Fruit fly (Drosophila melanogaster) whole organism, embryonic: ENCODE results near the gene JMJD5.
A peak's percentile ranks its signal among the peaks of the same experiment; 100 is the strongest.

ENCODE experiments used
- B-H2 ChIP-seq: fragments of 200-800 bp; sonication (Bioruptor generic); optimal IDR thresholded peaks from 2 replicates; lab custom pipeline; 2018; ENCODE audit warnings: missing biosample characterization, mild to moderate bottlenecking, missing genetic modification characterization
- Bdp1 ChIP-seq: fragments of 200-800 bp; sonication (Bioruptor generic); optimal IDR thresholded peaks from 3 replicates; lab custom pipeline; 2016; ENCODE audit warnings: missing biosample characterization, missing genetic modification characterization
- BtbVII ChIP-seq: fragments of 200-800 bp; sonication (Bioruptor generic); optimal IDR thresholded peaks from 3 replicates; lab custom pipeline; 2017; ENCODE audit warnings: missing biosample characterization, mild to moderate bottlenecking, missing genetic modification characterization
- CG11093 ChIP-seq: fragments of 200-800 bp; sonication (Bioruptor generic); IDR thresholded peaks from 3 replicates; pipeline ENCODE4 v1.3.6; 2022; ENCODE audit warnings: missing biosample characterization, missing genetic modification characterization
- CG12942 ChIP-seq: fragments of 200-800 bp; sonication (Bioruptor generic); optimal IDR thresholded peaks from 3 replicates; lab custom pipeline; 2016; ENCODE audit warnings: missing biosample characterization, missing genetic modification characterization
- CG14667 ChIP-seq: fragments of 200-800 bp; sonication (Bioruptor generic); IDR thresholded peaks from 2 replicates; pipeline ENCODE4 v1.3.6; 2022; ENCODE audit warnings: missing biosample characterization, missing genetic modification characterization
- CG16813 ChIP-seq: fragments of 200-800 bp; sonication (Bioruptor generic); IDR thresholded peaks from 3 replicates; pipeline ENCODE4 v1.3.6; 2022; ENCODE audit warnings: missing biosample characterization, missing genetic modification characterization; ENCODE audit not compliant: partially characterized antibody
- CG16815 ChIP-seq: fragments of 200-800 bp; sonication (Bioruptor generic); optimal IDR thresholded peaks from 3 replicates; lab custom pipeline; 2017; ENCODE audit warnings: missing biosample characterization, mild to moderate bottlenecking, missing genetic modification characterization
- CG17186 ChIP-seq: fragments of 200-800 bp; sonication (Bioruptor generic); optimal IDR thresholded peaks from 3 replicates; lab custom pipeline; 2017; ENCODE audit warnings: missing biosample characterization, missing genetic modification reagents, missing genetic modification characterization
- CG17385 ChIP-seq: fragments of 200-800 bp; sonication (Bioruptor generic); optimal IDR thresholded peaks from 3 replicates; lab custom pipeline; 2018; ENCODE audit warnings: missing biosample characterization, mild to moderate bottlenecking, missing genetic modification characterization
- CG30020 ChIP-seq: fragments of 200-800 bp; optimal IDR thresholded peaks from 2 replicates; lab custom pipeline; 2019; ENCODE audit warnings: missing biosample characterization, mild to moderate bottlenecking, missing genetic modification characterization, moderate library complexity
- CG30403 ChIP-seq: fragments of 200-800 bp; sonication (Bioruptor generic); optimal IDR thresholded peaks from 3 replicates; lab custom pipeline; 2016; ENCODE audit warnings: missing biosample characterization, missing genetic modification characterization
- CG3065 ChIP-seq: fragments of 200-800 bp; sonication (Bioruptor generic); optimal IDR thresholded peaks from 2 replicates; lab custom pipeline; 2016; ENCODE audit warnings: missing biosample characterization, missing genetic modification characterization
- CG31365 ChIP-seq: fragments of 200-800 bp; sonication (Bioruptor generic); optimal IDR thresholded peaks from 2 replicates; lab custom pipeline; 2018; ENCODE audit warnings: missing biosample characterization, mild to moderate bottlenecking, missing genetic modification characterization
- CG4707 ChIP-seq: fragments of 200-800 bp; sonication (Bioruptor generic); optimal IDR thresholded peaks from 2 replicates; lab custom pipeline; 2018; ENCODE audit warnings: missing biosample characterization, mild to moderate bottlenecking, missing genetic modification characterization, moderate library complexity
- CG5180 ChIP-seq: fragments of 200-800 bp; sonication (Bioruptor generic); optimal IDR thresholded peaks from 3 replicates; lab custom pipeline; 2017; ENCODE audit warnings: missing biosample characterization, missing genetic modification characterization, mild to moderate bottlenecking, moderate library complexity, missing genetic modification reagents
- CG5245 ChIP-seq: fragments of 200-800 bp; sonication (Bioruptor generic); optimal IDR thresholded peaks from 3 replicates; lab custom pipeline; 2016; ENCODE audit warnings: missing biosample characterization, missing genetic modification characterization
- CG6175 ChIP-seq: fragments of 200-800 bp; sonication (Bioruptor generic); IDR thresholded peaks from 3 replicates; pipeline ENCODE4 v1.3.6; 2022; ENCODE audit warnings: missing biosample characterization, missing genetic modification characterization
- CG7271 ChIP-seq: fragments of 200-800 bp; sonication (Bioruptor generic); optimal IDR thresholded peaks from 2 replicates; lab custom pipeline; 2018; ENCODE audit warnings: missing biosample characterization, mild to moderate bottlenecking, missing genetic modification characterization, moderate library complexity
- CG8944 ChIP-seq: fragments of 200-800 bp; sonication (Bioruptor generic); optimal IDR thresholded peaks from 3 replicates; lab custom pipeline; 2016; ENCODE audit warnings: missing biosample characterization, missing genetic modification characterization
- Chrac-16 ChIP-seq: fragments of 200-800 bp; sonication (Bioruptor generic); optimal IDR thresholded peaks from 3 replicates; lab custom pipeline; 2016; ENCODE audit warnings: missing biosample characterization, missing genetic modification characterization
- CkIIα-i1 ChIP-seq: fragments of 200-800 bp; sonication (Bioruptor generic); IDR thresholded peaks from 2 replicates; pipeline ENCODE4 v1.3.6; 2022; ENCODE audit warnings: missing biosample characterization, missing genetic modification characterization
- D19B ChIP-seq: fragments of 200-800 bp; sonication (Bioruptor generic); optimal IDR thresholded peaks from 2 replicates; lab custom pipeline; 2017; ENCODE audit warnings: missing biosample characterization, mild to moderate bottlenecking, missing genetic modification characterization
- Hr78 ChIP-seq, 2 experiments: fragments of 200-800 bp in 1 of 2; fragments of >200 bp in 1 of 2; sonication (Bioruptor generic) in 1 of 2; optimal IDR thresholded peaks; 2 replicates each; lab custom pipeline; 2017 to 2019; ENCODE audit warnings: missing biosample characterization in 2 of 2, missing genetic modification characterization in 2 of 2, mild to moderate bottlenecking in 1 of 2, moderate library complexity in 1 of 2
- Nf-YB ChIP-seq: fragments of 200-800 bp; sonication (Bioruptor generic); optimal IDR thresholded peaks from 3 replicates; lab custom pipeline; 2019; ENCODE audit warnings: missing biosample characterization, mild to moderate bottlenecking, missing genetic modification characterization, moderate library complexity
- btn ChIP-seq: fragments of 200-800 bp; sonication (Bioruptor generic); optimal IDR thresholded peaks from 2 replicates; lab custom pipeline; 2016; ENCODE audit warnings: missing biosample characterization, missing genetic modification characterization
- cato ChIP-seq: fragments of 200-800 bp; sonication (Bioruptor generic); optimal IDR thresholded peaks from 2 replicates; lab custom pipeline; 2016; ENCODE audit warnings: missing biosample characterization, missing genetic modification characterization, borderline replicate concordance
- chinmo ChIP-seq: fragments of 200-800 bp; sonication (Bioruptor generic); IDR thresholded peaks from 4 replicates; pipeline ENCODE4 v1.3.6; 2022; ENCODE audit warnings: missing biosample characterization, missing genetic modification characterization; ENCODE audit not compliant: partially characterized antibody
- fd96Cb ChIP-seq: fragments of 200-800 bp; sonication (Bioruptor generic); optimal IDR thresholded peaks from 2 replicates; lab custom pipeline; 2018; ENCODE audit warnings: missing biosample characterization, mild to moderate bottlenecking, missing genetic modification characterization, moderate library complexity
- gce ChIP-seq: fragments of 200-800 bp; sonication (Bioruptor generic); IDR thresholded peaks from 3 replicates; pipeline ENCODE4 v1.3.6; 2022; ENCODE audit warnings: missing biosample characterization, missing genetic modification characterization
- gt ChIP-seq: fragments of 200-800 bp; sonication (Bioruptor generic); IDR thresholded peaks from 2 replicates; pipeline ENCODE4 v1.3.6; 2022; ENCODE audit warnings: missing biosample characterization, missing genetic modification characterization
- hth ChIP-seq: fragments of >200 bp; optimal IDR thresholded peaks from 2 replicates; lab custom pipeline; 2017; ENCODE audit warnings: inconsistent platforms
- inv ChIP-seq: fragments of 200-800 bp; sonication (Bioruptor generic); IDR thresholded peaks from 2 replicates; pipeline ENCODE4 v1.3.6; 2022; ENCODE audit warnings: missing biosample characterization, missing genetic modification characterization; ENCODE audit not compliant: partially characterized antibody
- jing ChIP-seq: fragments of 200-800 bp; sonication (Bioruptor generic); optimal IDR thresholded peaks from 2 replicates; lab custom pipeline; 2018; ENCODE audit warnings: missing biosample characterization, mild to moderate bottlenecking, missing genetic modification characterization
- lab ChIP-seq: fragments of 200-800 bp; sonication (Bioruptor generic); optimal IDR thresholded peaks from 3 replicates; lab custom pipeline; 2017; ENCODE audit warnings: missing biosample characterization, missing genetic modification characterization, mild to moderate bottlenecking, moderate library complexity, missing genetic modification reagents
- lilli ChIP-seq: fragments of 200-800 bp; sonication (Bioruptor generic); optimal IDR thresholded peaks from 3 replicates; lab custom pipeline; 2016; ENCODE audit warnings: missing biosample characterization, missing genetic modification characterization
- p53 ChIP-seq: fragments of 200-800 bp; sonication (Bioruptor generic); optimal IDR thresholded peaks from 2 replicates; lab custom pipeline; 2016; ENCODE audit warnings: missing biosample characterization, missing genetic modification characterization
- pnt ChIP-seq: fragments of 200-800 bp; sonication (Bioruptor generic); optimal IDR thresholded peaks from 3 replicates; lab custom pipeline; 2016; ENCODE audit warnings: missing biosample characterization, missing genetic modification characterization
- rib ChIP-seq: fragments of 200-800 bp; sonication (Bioruptor generic); IDR thresholded peaks from 2 replicates; pipeline ENCODE4 v1.3.6; 2022; ENCODE audit warnings: missing biosample characterization, missing genetic modification characterization
- stwl ChIP-seq: fragments of 200-800 bp; sonication (Bioruptor generic); optimal IDR thresholded peaks from 3 replicates; lab custom pipeline; 2018; ENCODE audit warnings: missing biosample characterization, mild to moderate bottlenecking, missing genetic modification characterization, moderate library complexity
- vfl ChIP-seq: fragments of 200-800 bp; sonication (Bioruptor generic); optimal IDR thresholded peaks from 2 replicates; lab custom pipeline; 2016; ENCODE audit warnings: missing biosample characterization, missing genetic modification characterization
- vnd ChIP-seq: fragments of 200-800 bp; sonication (Bioruptor generic); IDR thresholded peaks from 3 replicates; pipeline ENCODE4 v1.3.6; 2022; ENCODE audit warnings: missing biosample characterization, missing genetic modification characterization; ENCODE audit not compliant: partially characterized antibody
- vvl ChIP-seq: fragments of 200-800 bp; sonication (Bioruptor generic); IDR thresholded peaks from 2 replicates; pipeline ENCODE4 v1.3.6; 2022; ENCODE audit warnings: missing biosample characterization, missing genetic modification characterization
- zen ChIP-seq: fragments of 200-800 bp; sonication (Bioruptor generic); optimal IDR thresholded peaks from 3 replicates; lab custom pipeline; 2018; ENCODE audit warnings: missing biosample characterization, mild to moderate bottlenecking, missing genetic modification characterization, moderate library complexity

Gene JMJD5

dm6 chr3L:808725-809537, 32.2 kb downstream of the JMJD5 start (continued):
- TF ChIP-seq chinmo (GFP tag; lab: Robert Waterston, UW), result 0 out of 4 replicates have a peak, but pooled peaks have one; percentile 34
- TF ChIP-seq CG4707, result peak; percentile 14
- peak; percentile 84 for TF ChIP-seq Nf-YB (GFP tag; lab: Kevin White, UChicago)
- TF ChIP-seq vvl (GFP tag; lab: Robert Waterston, UW), result peak; percentile 58; the same call in 1 of the 2 replicates

dm6 chr3L:807456-807855, 33.7 kb downstream of the JMJD5 start:
- no peak for TF ChIP-seq CG11093 (GFP tag; lab: Robert Waterston, UW)

- peak; percentile 39 for TF ChIP-seq CG17385 (GFP tag; lab: Kevin White, UChicago)
- TF ChIP-seq CkIIα-i1 (GFP tag; lab: Robert Waterston, UW), result no peak
- no peak for TF ChIP-seq hth (lab: Kevin White, UChicago)
- peak; percentile 38 for TF ChIP-seq BtbVII (GFP tag; lab: Kevin White, UChicago)
- no peak for TF ChIP-seq CG7271 (tag; lab: Kevin White, UChicago)
- TF ChIP-seq gt (GFP tag; lab: Robert Waterston, UW), result 0 out of 2 replicates have a peak, but pooled peaks have one; percentile 7
- peak; percentile 25 for TF ChIP-seq CG8944 (GFP tag; lab: Kevin White, UChicago)
- TF ChIP-seq Hr78 (GFP tag; optimal IDR thresholded peaks at IDR 0.05; lab: Kevin White, UChicago), result peak in 1 of 2 experiments; percentile 46
- TF ChIP-seq CG12942 (GFP tag; lab: Kevin White, UChicago), result peak; percentile 37
- TF ChIP-seq lab (GFP tag; lab: Kevin White, UChicago), result peak; percentile 65
- TF ChIP-seq CG5180, result peak; percentile 45
- TF ChIP-seq CG31365, result peak; percentile 9
- TF ChIP-seq inv (GFP tag; lab: Robert Waterston, UW), result no peak
- no peak for TF ChIP-seq CG3065
- TF ChIP-seq CG30020 (tag; lab: Kevin White, UChicago), result no peak
- no peak for TF ChIP-seq stwl (tag; lab: Kevin White, UChicago)
- no peak for TF ChIP-seq vfl (GFP tag; lab: Kevin White, UChicago)
- no peak for TF ChIP-seq Bdp1 (GFP tag; lab: Kevin White, UChicago)
- peak; percentile 51 for TF ChIP-seq lilli (GFP tag; lab: Kevin White, UChicago)
- TF ChIP-seq fd96Cb (tag; lab: Kevin White, UChicago), result peak; percentile 62
- peak; percentile 57 for TF ChIP-seq Chrac-16 (GFP tag; lab: Kevin White, UChicago)
- TF ChIP-seq cato (GFP tag; lab: Kevin White, UChicago), result no peak
- peak; percentile 57 for TF ChIP-seq CG30403 (GFP tag; lab: Kevin White, UChicago)
- no peak for TF ChIP-seq jing (GFP tag; lab: Kevin White, UChicago)
- TF ChIP-seq CG5245, result peak; percentile 43
- TF ChIP-seq CG16815 (GFP tag; lab: Kevin White, UChicago), result peak; percentile 27
- TF ChIP-seq D19B, result no peak
- TF ChIP-seq gce, result peak; percentile 58; the same call in 1 of the 3 replicates
- TF ChIP-seq pnt (GFP tag; lab: Kevin White, UChicago), result peak; percentile 28
- TF ChIP-seq CG14667 (GFP tag; lab: Robert Waterston, UW), result 0 out of 2 replicates have a peak, but pooled peaks have one; percentile 13
- TF ChIP-seq vnd (GFP tag; lab: Robert Waterston, UW), result no peak
- no peak for TF ChIP-seq rib (GFP tag; lab: Robert Waterston, UW)
- no peak for TF ChIP-seq CG16813 (GFP tag; lab: Robert Waterston, UW)
- no peak for TF ChIP-seq CG6175
- TF ChIP-seq B-H2, result no peak
- no peak for TF ChIP-seq CG17186 (GFP tag; lab: Kevin White, UChicago)
- TF ChIP-seq zen (tag; lab: Kevin White, UChicago), result peak; percentile 65
- peak; percentile 41 for TF ChIP-seq btn (GFP tag; lab: Kevin White, UChicago)
- no peak for TF ChIP-seq p53 (GFP tag; lab: Kevin White, UChicago)
Observed at dm6 chr3L:805642-806218, 35.4 kb downstream of the JMJD5 start.
